Worm (Caenorhabditis elegans) whole organism, late embryonic: ENCODE measurements around the gene C28G1.6.

ENCODE experiments used
- C38D4.7 ChIP-seq: fragments of 200-800 bp; sonication (Bioruptor generic); optimal IDR thresholded peaks from 2 replicates; lab custom pipeline; 2018; ENCODE audit warnings: mild to moderate bottlenecking, missing genetic modification characterization, moderate library complexity, missing compliant biosample characterization
- F13H6.1 ChIP-seq: sonication (generic microtip); optimal IDR thresholded peaks from 2 replicates; lab custom pipeline; 2016; ENCODE audit warnings: missing genetic modification characterization, missing compliant biosample characterization
- K02D7.2 ChIP-seq: sonication (generic microtip); optimal IDR thresholded peaks from 2 replicates; lab custom pipeline; 2017; ENCODE audit warnings: mild to moderate bottlenecking, missing genetic modification characterization, missing compliant biosample characterization
- K09A11.1 ChIP-seq: sonication (generic microtip); optimal IDR thresholded peaks from 2 replicates; lab custom pipeline; 2017; ENCODE audit warnings: antibody characterized with exemption, mild to moderate bottlenecking, missing genetic modification characterization, missing compliant biosample characterization; ENCODE audit not compliant: insufficient read depth
- Y22D7AL.16 ChIP-seq: sonication (generic microtip); optimal IDR thresholded peaks from 2 replicates; lab custom pipeline; 2016; ENCODE audit warnings: missing genetic modification characterization, missing compliant biosample characterization
- ceh-14 ChIP-seq: sonication (generic microtip); optimal IDR thresholded peaks from 2 replicates; lab custom pipeline; 2016; ENCODE audit warnings: missing genotype, missing genetic modification characterization, missing compliant biosample characterization
- ceh-18 ChIP-seq: sonication (generic microtip); optimal IDR thresholded peaks from 2 replicates; lab custom pipeline; 2016; ENCODE audit warnings: missing genetic modification characterization, missing compliant biosample characterization
- ceh-19 ChIP-seq: fragments of 200-800 bp; sonication (Bioruptor generic); optimal IDR thresholded peaks from 2 replicates; lab custom pipeline; 2018; ENCODE audit warnings: mild to moderate bottlenecking, missing genetic modification characterization, missing compliant biosample characterization
- ceh-2 ChIP-seq: sonication (generic microtip); optimal IDR thresholded peaks from 2 replicates; lab custom pipeline; 2016; ENCODE audit warnings: missing genotype, missing genetic modification characterization, missing compliant biosample characterization
- ceh-24 ChIP-seq: sonication (generic microtip); optimal IDR thresholded peaks from 2 replicates; lab custom pipeline; 2016; ENCODE audit warnings: mild to moderate bottlenecking, missing genetic modification characterization, missing compliant biosample characterization
- ceh-34 ChIP-seq: sonication (generic microtip); optimal IDR thresholded peaks from 2 replicates; lab custom pipeline; 2016; ENCODE audit warnings: mild to moderate bottlenecking, missing genetic modification characterization, missing compliant biosample characterization
- ceh-45 ChIP-seq: fragments of 200-800 bp; sonication (Bioruptor generic); IDR thresholded peaks from 2 replicates; pipeline ENCODE4 v1.3.6; 2022; ENCODE audit warnings: missing genetic modification reagents, missing genetic modification characterization, missing compliant biosample characterization
- ceh-6 ChIP-seq: fragments of 200-800 bp; sonication (Bioruptor generic); optimal IDR thresholded peaks from 2 replicates; lab custom pipeline; 2018; ENCODE audit warnings: mild to moderate bottlenecking, missing genetic modification characterization, missing compliant biosample characterization
- ceh-9 ChIP-seq: sonication (generic microtip); optimal IDR thresholded peaks from 2 replicates; lab custom pipeline; 2016; ENCODE audit warnings: mild to moderate bottlenecking, missing genetic modification characterization, inconsistent platforms, missing compliant biosample characterization
- che-1 ChIP-seq: sonication (generic microtip); optimal IDR thresholded peaks from 2 replicates; lab custom pipeline; 2016; ENCODE audit warnings: mild to moderate bottlenecking, missing genetic modification characterization, missing compliant biosample characterization
- dmd-4 ChIP-seq: sonication (generic microtip); optimal IDR thresholded peaks from 2 replicates; lab custom pipeline; 2016; ENCODE audit warnings: borderline replicate concordance, missing genetic modification characterization, missing compliant biosample characterization
- elt-2 ChIP-seq: sonication (generic microtip); optimal IDR thresholded peaks from 2 replicates; lab custom pipeline; 2016; ENCODE audit warnings: missing genetic modification reagents, missing genetic modification characterization, missing compliant biosample characterization
- eyg-1 ChIP-seq: sonication (generic microtip); optimal IDR thresholded peaks from 2 replicates; lab custom pipeline; 2016; ENCODE audit warnings: missing genotype, missing genetic modification characterization, missing compliant biosample characterization
- fax-1 ChIP-seq: sonication (generic microtip); optimal IDR thresholded peaks from 2 replicates; lab custom pipeline; 2016; ENCODE audit warnings: missing genotype, missing genetic modification characterization, missing compliant biosample characterization
- fkh-10 ChIP-seq: fragments of 150-350 bp; optimal IDR thresholded peaks from 2 replicates; lab custom pipeline; 2014; ENCODE audit warnings: missing biosample characterization, missing genetic modification reagents, missing genetic modification characterization
- fkh-6 ChIP-seq: sonication (generic microtip); optimal IDR thresholded peaks from 2 replicates; lab custom pipeline; 2016; ENCODE audit warnings: missing genetic modification characterization, missing compliant biosample characterization
- gmeb-2 ChIP-seq: sonication (generic microtip); optimal IDR thresholded peaks from 2 replicates; lab custom pipeline; 2016; ENCODE audit warnings: missing genetic modification characterization, inconsistent platforms, missing compliant biosample characterization
- hlh-30 ChIP-seq: sonication (generic microtip); optimal IDR thresholded peaks from 2 replicates; lab custom pipeline; 2017; ENCODE audit warnings: antibody characterized with exemption, missing genetic modification characterization, missing compliant biosample characterization; ENCODE audit not compliant: insufficient read depth
- hlh-8 ChIP-seq: sonication (generic microtip); optimal IDR thresholded peaks from 2 replicates; lab custom pipeline; 2016; ENCODE audit warnings: missing genotype, missing genetic modification characterization, missing compliant biosample characterization
- lim-6 ChIP-seq: sonication (generic microtip); optimal IDR thresholded peaks from 2 replicates; lab custom pipeline; 2016; ENCODE audit warnings: missing genetic modification characterization, missing compliant biosample characterization
- lin-11 ChIP-seq: fragments of 200-800 bp; sonication (Bioruptor generic); optimal IDR thresholded peaks from 2 replicates; lab custom pipeline; 2018; ENCODE audit warnings: mild to moderate bottlenecking, missing genetic modification characterization, missing compliant biosample characterization
- madf-2 ChIP-seq: sonication (generic microtip); optimal IDR thresholded peaks from 2 replicates; lab custom pipeline; 2017; ENCODE audit warnings: missing genetic modification characterization, missing compliant biosample characterization
- mec-3 ChIP-seq: sonication (generic microtip); optimal IDR thresholded peaks from 2 replicates; lab custom pipeline; 2016; ENCODE audit warnings: borderline replicate concordance, missing genetic modification characterization, missing compliant biosample characterization
- nhr-11 ChIP-seq: fragments of 150-350 bp; optimal IDR thresholded peaks from 2 replicates; lab custom pipeline; 2014; ENCODE audit warnings: missing biosample characterization, missing genetic modification characterization
- pag-3 ChIP-seq: sonication (generic microtip); optimal IDR thresholded peaks from 2 replicates; lab custom pipeline; 2016; ENCODE audit warnings: missing compliant biosample characterization, missing genetic modification characterization, borderline replicate concordance
- pat-9 ChIP-seq: fragments of 200-800 bp; sonication (Bioruptor generic); optimal IDR thresholded peaks from 2 replicates; lab custom pipeline; 2018; ENCODE audit warnings: mild to moderate bottlenecking, missing genetic modification characterization, moderate library complexity, missing compliant biosample characterization
- pha-4 ChIP-seq: fragments of 150-350 bp; optimal IDR thresholded peaks from 2 replicates; lab custom pipeline; 2018; ENCODE audit warnings: missing biosample characterization, missing genetic modification reagents, missing genetic modification characterization
- pros-1 ChIP-seq: fragments of 150-350 bp; optimal IDR thresholded peaks from 2 replicates; lab custom pipeline; 2014; ENCODE audit warnings: missing biosample characterization, missing genetic modification reagents, missing genetic modification characterization
- ref-2 ChIP-seq: sonication (generic microtip); optimal IDR thresholded peaks from 2 replicates; lab custom pipeline; 2016; ENCODE audit warnings: missing genetic modification characterization, missing compliant biosample characterization
- rnt-1 ChIP-seq: sonication (generic microtip); optimal IDR thresholded peaks from 2 replicates; lab custom pipeline; 2016; ENCODE audit warnings: missing genetic modification characterization, missing compliant biosample characterization
- sdc-2 ChIP-seq: sonication (generic microtip); optimal IDR thresholded peaks from 2 replicates; lab custom pipeline; 2016; ENCODE audit warnings: missing genotype, missing genetic modification characterization, missing compliant biosample characterization
- sox-4 ChIP-seq: sonication (generic microtip); optimal IDR thresholded peaks from 2 replicates; lab custom pipeline; 2017; ENCODE audit warnings: mild to moderate bottlenecking, missing genetic modification characterization, inconsistent platforms, missing compliant biosample characterization
- ttx-3 ChIP-seq: sonication (generic microtip); optimal IDR thresholded peaks from 2 replicates; lab custom pipeline; 2016; ENCODE audit warnings: missing genetic modification reagents, missing genetic modification characterization, missing compliant biosample characterization
- unc-3 ChIP-seq, 2 experiments: fragments of 200-800 bp in 1 of 2; sonication (Bioruptor generic) in 1 of 2; sonication (generic microtip) in 1 of 2; conservative IDR thresholded peaks in 1 of 2; optimal IDR thresholded peaks in 1 of 2; 2 replicates each; pipeline versions ENCODE4 v1.3.6 to Lab custom; 2016 to 2022; ENCODE audit warnings: missing compliant biosample characterization in 2 of 2, missing genetic modification characterization in 2 of 2, missing genetic modification reagents in 1 of 2
- unc-42 ChIP-seq: sonication (generic microtip); optimal IDR thresholded peaks from 2 replicates; lab custom pipeline; 2016; ENCODE audit warnings: missing genotype, missing genetic modification characterization, missing compliant biosample characterization
- unc-55 ChIP-seq: sonication (generic microtip); optimal IDR thresholded peaks from 2 replicates; lab custom pipeline; 2017; ENCODE audit warnings: missing biosample characterization, missing genetic modification reagents, missing genetic modification characterization

C28G1.6 gene

DNA sequence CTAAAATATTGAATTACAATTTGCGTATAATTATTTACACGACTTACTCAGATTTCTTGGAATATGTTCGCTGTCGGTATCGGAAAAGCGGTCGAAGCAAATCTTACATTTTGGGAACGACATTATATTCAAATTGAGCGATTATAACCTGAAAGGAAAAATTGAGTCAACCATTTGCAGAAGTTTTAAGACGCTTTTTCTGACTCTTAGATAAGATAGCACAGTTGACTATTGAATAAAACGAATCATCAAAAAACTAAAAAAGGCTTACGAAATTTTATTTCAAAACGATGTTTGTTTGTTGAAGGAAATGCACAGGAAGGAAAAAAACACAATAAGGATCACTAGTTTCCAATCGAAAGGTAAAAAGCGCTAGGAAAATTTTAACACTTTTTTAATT, 2.7 kb downstream of the C28G1.6 start, which contains the start of gene rcs-1:
TSS of gene rcs-1 (minus strand) at position 176 of the 400 bp plus-strand sequence.
- TF ChIP-seq fax-1, result no peak
- TF ChIP-seq madf-2 (tag; lab: Kevin White, UChicago), result no peak
- TF ChIP-seq dmd-4 (tag; lab: Kevin White, UChicago), result no peak
- TF ChIP-seq ceh-19, result no peak
- no peak for TF ChIP-seq pha-4 (tag; lab: Kevin White, UChicago)
- TF ChIP-seq ceh-45 (GFP tag; lab: Robert Waterston, UW), result no peak
- TF ChIP-seq K02D7.2 (tag; lab: Kevin White, UChicago), result no peak
- no peak for TF ChIP-seq ceh-24 (tag; lab: Kevin White, UChicago)
- no peak for TF ChIP-seq fkh-10 (GFP tag; lab: Kevin White, UChicago)

- no peak for TF ChIP-seq hlh-30 (tag; lab: Kevin White, UChicago)
- peak; percentile 80 for TF ChIP-seq elt-2 (tag; lab: Kevin White, UChicago)
Observed at ce11 chrX:8824437-8824836, 6.6 kb downstream of the C28G1.6 start, which contains the start of gene ifd-1. ifd-1 (minus strand) TSS chrX:8824448.

DNA sequence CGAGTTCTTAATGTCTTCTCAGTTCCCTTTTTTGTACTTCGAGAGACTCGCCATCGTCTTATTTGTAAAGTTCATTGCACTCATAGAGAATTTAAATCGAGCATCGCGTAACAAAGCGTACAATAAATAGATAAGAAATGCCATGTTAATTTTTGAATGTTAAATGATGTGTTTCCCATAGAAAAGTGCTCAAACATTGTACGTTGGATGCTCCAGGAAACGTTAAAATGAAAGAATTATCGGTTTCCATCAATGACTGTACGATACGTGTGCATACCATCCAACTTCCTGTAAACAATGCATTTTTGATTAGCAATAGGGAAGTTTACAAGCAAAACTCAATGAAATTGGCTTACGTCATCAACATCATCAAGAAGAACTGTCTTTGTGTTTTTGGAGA, 10.4 kb downstream of the C28G1.6 start:
- no peak for TF ChIP-seq unc-42
- TF ChIP-seq ttx-3 (tag; lab: Kevin White, UChicago), result no peak
- no peak for TF ChIP-seq sdc-2 (tag; lab: Kevin White, UChicago)
- TF ChIP-seq nhr-11 (tag; lab: Kevin White, UChicago), result no peak
- TF ChIP-seq ceh-9 (tag; lab: Kevin White, UChicago), result no peak
- TF ChIP-seq eyg-1 (tag; lab: Kevin White, UChicago), result no peak

DNA sequence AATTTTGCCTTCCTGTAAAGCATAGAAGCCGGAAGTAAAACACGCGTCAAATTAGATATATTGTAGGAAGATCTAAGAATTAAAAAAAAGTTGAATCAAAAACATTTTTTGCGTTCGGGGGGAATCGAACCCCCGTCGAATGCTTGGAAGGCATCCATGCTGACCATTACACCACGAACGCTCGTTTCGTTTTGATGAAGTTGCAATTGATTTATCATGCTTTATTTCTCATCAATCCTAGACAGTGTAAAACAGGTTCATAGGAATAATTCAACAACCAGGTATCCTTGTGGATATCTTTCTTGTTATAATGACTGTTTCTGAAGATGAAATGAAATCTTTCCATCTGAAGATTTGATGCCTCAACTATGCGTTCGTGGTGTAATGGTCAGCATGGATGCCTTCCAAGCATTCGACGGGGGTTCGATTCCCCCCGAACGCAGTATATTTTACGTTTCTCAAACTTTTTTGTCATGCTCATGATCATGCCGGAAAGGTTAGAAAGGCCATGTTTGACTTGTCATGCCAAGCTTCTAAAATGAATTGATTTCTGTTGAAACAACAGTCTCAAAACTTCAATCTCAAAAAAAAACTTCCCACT, 11.1 kb downstream of the C28G1.6 start:
- TF ChIP-seq K02D7.2 (tag; lab: Kevin White, UChicago), result no peak
- no peak for TF ChIP-seq ceh-14 (tag; lab: Kevin White, UChicago)
- TF ChIP-seq pag-3 (tag; lab: Kevin White, UChicago), result no peak
- no peak for TF ChIP-seq hlh-8
- no peak for TF ChIP-seq fkh-10 (GFP tag; lab: Kevin White, UChicago)

ce11 chrX:8817929-8818328, 13.1 kb downstream of the C28G1.6 start:
- TF ChIP-seq ref-2 (tag; lab: Kevin White, UChicago) (peak; percentile 29), unc-3 (GFP tag; conservative IDR thresholded peaks at IDR 0.05; lab: Robert Waterston, UW) (no peak), unc-3 (tag; optimal IDR thresholded peaks at IDR 0.05; lab: Kevin White, UChicago) (no peak), Y22D7AL.16 (tag; lab: Kevin White, UChicago) (no peak), F13H6.1 (tag; lab: Kevin White, UChicago) (no peak), unc-55 (no peak), dmd-4 (tag; lab: Kevin White, UChicago) (no peak), ceh-6 (GFP tag; lab: Kevin White, UChicago) (peak; percentile 48), lin-11 (tag; lab: Kevin White, UChicago) (no peak), K09A11.1 (tag; lab: Kevin White, UChicago) (no peak), rnt-1 (no peak), lim-6 (tag; lab: Kevin White, UChicago) (no peak), hlh-8 (no peak), pat-9 (tag; lab: Kevin White, UChicago) (no peak), mec-3 (tag; lab: Kevin White, UChicago) (no peak), ceh-34 (tag; lab: Kevin White, UChicago) (peak; percentile 27), C38D4.7 (GFP tag; lab: Kevin White, UChicago) (peak; percentile 11), ceh-18 (tag; lab: Kevin White, UChicago) (no peak), sox-4 (peak; percentile 26), che-1 (tag; lab: Kevin White, UChicago) (peak; percentile 54), pros-1 (tag; lab: Kevin White, UChicago) (no peak), ceh-14 (tag; lab: Kevin White, UChicago) (no peak), elt-2 (tag; lab: Kevin White, UChicago) (peak; percentile 66), unc-42 (no peak), gmeb-2 (tag; lab: Kevin White, UChicago) (peak; percentile 33), fkh-6 (peak; percentile 3), ceh-2 (tag; lab: Kevin White, UChicago) (no peak), sdc-2 (tag; lab: Kevin White, UChicago) (no peak)
- TF ChIP-seq, all 69 proteins: peak for 9
